Fruit fly (Drosophila melanogaster) whole organism, embryonic: ENCODE data around the gene Trm7-32.

ENCODE experiments used
- Abd-B ChIP-seq: fragments of 200-800 bp; sonication (Bioruptor generic); optimal IDR thresholded peaks from 2 replicates; lab custom pipeline; 2018; ENCODE audit warnings: missing biosample characterization, mild to moderate bottlenecking, missing genetic modification characterization, moderate library complexity
- CG10654 ChIP-seq: fragments of 200-800 bp; sonication (Bioruptor generic); optimal IDR thresholded peaks from 2 replicates; lab custom pipeline; 2016; ENCODE audit warnings: missing biosample characterization, missing genetic modification characterization
- CG10959 ChIP-seq: fragments of 200-800 bp; sonication (Bioruptor generic); IDR thresholded peaks from 2 replicates; pipeline ENCODE4 v1.3.6; 2022; ENCODE audit warnings: missing biosample characterization, missing genetic modification characterization
- CG12071 ChIP-seq: fragments of 200-800 bp; sonication (Bioruptor generic); optimal IDR thresholded peaks from 3 replicates; lab custom pipeline; 2018; ENCODE audit warnings: missing biosample characterization, mild to moderate bottlenecking, missing genetic modification characterization
- CG13894 ChIP-seq: fragments of 200-800 bp; sonication (Bioruptor generic); optimal IDR thresholded peaks from 3 replicates; lab custom pipeline; 2018; ENCODE audit warnings: missing biosample characterization, mild to moderate bottlenecking, missing genetic modification characterization, moderate library complexity
- CG14050 ChIP-seq: fragments of 200-800 bp; sonication (Bioruptor generic); IDR thresholded peaks from 3 replicates; pipeline ENCODE4 v1.3.6; 2022; ENCODE audit warnings: missing biosample characterization, missing genetic modification characterization
- CG16779 ChIP-seq: fragments of 200-800 bp; sonication (Bioruptor generic); IDR thresholded peaks from 2 replicates; pipeline ENCODE4 v1.3.6; 2022; ENCODE audit warnings: missing biosample characterization, missing genetic modification characterization
- CG2116 ChIP-seq: fragments of 200-800 bp; sonication (Bioruptor generic); optimal IDR thresholded peaks from 3 replicates; lab custom pipeline; 2018; ENCODE audit warnings: missing biosample characterization, mild to moderate bottlenecking, missing genetic modification characterization
- CG31365 ChIP-seq: fragments of 200-800 bp; sonication (Bioruptor generic); optimal IDR thresholded peaks from 2 replicates; lab custom pipeline; 2018; ENCODE audit warnings: missing biosample characterization, mild to moderate bottlenecking, missing genetic modification characterization
- CG31441 ChIP-seq: fragments of 200-800 bp; sonication (Bioruptor generic); IDR thresholded peaks from 2 replicates; pipeline ENCODE4 v1.3.6; 2022; ENCODE audit warnings: missing biosample characterization, missing genetic modification characterization
- CG32532 ChIP-seq: fragments of 200-800 bp; sonication (Bioruptor generic); IDR thresholded peaks from 2 replicates; pipeline ENCODE4 v1.3.6; 2022; ENCODE audit warnings: missing biosample characterization, missing genetic modification characterization
- CG4282 ChIP-seq: fragments of 200-800 bp; sonication (Bioruptor generic); optimal IDR thresholded peaks from 2 replicates; lab custom pipeline; 2016; ENCODE audit warnings: missing biosample characterization, missing genetic modification characterization
- CG43689 ChIP-seq: fragments of 200-800 bp; sonication (Bioruptor generic); IDR thresholded peaks from 2 replicates; pipeline ENCODE4 v1.3.6; 2022; ENCODE audit warnings: missing biosample characterization, missing genetic modification characterization
- CG5953 ChIP-seq: fragments of 200-800 bp; sonication (Bioruptor generic); IDR thresholded peaks from 2 replicates; pipeline ENCODE4 v1.3.6; 2022; ENCODE audit warnings: missing biosample characterization, missing genetic modification characterization
- CG6765 ChIP-seq: fragments of 200-800 bp; sonication (Bioruptor generic); optimal IDR thresholded peaks from 3 replicates; lab custom pipeline; 2017; ENCODE audit warnings: missing biosample characterization, mild to moderate bottlenecking, missing genetic modification characterization
- CG7271 ChIP-seq: fragments of 200-800 bp; sonication (Bioruptor generic); optimal IDR thresholded peaks from 2 replicates; lab custom pipeline; 2018; ENCODE audit warnings: missing biosample characterization, mild to moderate bottlenecking, missing genetic modification characterization, moderate library complexity
- CG7786 ChIP-seq: fragments of 200-800 bp; sonication (Bioruptor generic); optimal IDR thresholded peaks from 2 replicates; lab custom pipeline; 2016; ENCODE audit warnings: missing biosample characterization, missing genetic modification characterization
- CG9817 ChIP-seq: fragments of 200-800 bp; sonication (Bioruptor generic); optimal IDR thresholded peaks from 2 replicates; lab custom pipeline; 2018; ENCODE audit warnings: missing biosample characterization, mild to moderate bottlenecking, missing genetic modification characterization, moderate library complexity
- CrebB ChIP-seq: fragments of 200-800 bp; sonication (Bioruptor generic); optimal IDR thresholded peaks from 3 replicates; lab custom pipeline; 2018; ENCODE audit warnings: missing biosample characterization, mild to moderate bottlenecking, missing genetic modification characterization
- D19B ChIP-seq: fragments of 200-800 bp; sonication (Bioruptor generic); optimal IDR thresholded peaks from 2 replicates; lab custom pipeline; 2017; ENCODE audit warnings: missing biosample characterization, mild to moderate bottlenecking, missing genetic modification characterization
- Dll ChIP-seq: fragments of 200-800 bp; sonication (Bioruptor generic); IDR thresholded peaks from 4 replicates; pipeline ENCODE4 v1.3.6; 2022; ENCODE audit warnings: missing biosample characterization, missing genetic modification characterization; ENCODE audit not compliant: partially characterized antibody
- Gsc ChIP-seq: fragments of 200-800 bp; sonication (Bioruptor generic); IDR thresholded peaks from 2 replicates; pipeline ENCODE4 v1.3.6; 2022; ENCODE audit warnings: missing biosample characterization, missing genetic modification characterization
- HmgD ChIP-seq: fragments of 200-800 bp; sonication (Bioruptor generic); optimal IDR thresholded peaks from 3 replicates; lab custom pipeline; 2016; ENCODE audit warnings: missing biosample characterization, missing genetic modification characterization
- HmgZ ChIP-seq: fragments of 200-800 bp; sonication (Bioruptor generic); optimal IDR thresholded peaks from 2 replicates; lab custom pipeline; 2018; ENCODE audit warnings: missing biosample characterization, mild to moderate bottlenecking, missing genetic modification characterization
- Lpt ChIP-seq: fragments of >200 bp; optimal IDR thresholded peaks from 2 replicates; lab custom pipeline; 2018; ENCODE audit warnings: missing biosample characterization, missing genetic modification characterization
- Med ChIP-seq: fragments of 200-800 bp; sonication (Bioruptor generic); peaks from one replicate; lab custom pipeline; 2016; ENCODE audit warnings: missing biosample characterization, missing genetic modification characterization, mild to moderate bottlenecking, inconsistent platforms, moderate library complexity
- NFAT ChIP-seq: fragments of 200-800 bp; sonication (Bioruptor generic); IDR thresholded peaks from 2 replicates; pipeline ENCODE4 v1.3.6; 2022; ENCODE audit warnings: missing biosample characterization, missing genetic modification characterization
- Optix ChIP-seq: fragments of 200-800 bp; sonication (Bioruptor generic); IDR thresholded peaks from 3 replicates; pipeline ENCODE4 v1.3.6; 2022; ENCODE audit warnings: missing biosample characterization, missing genetic modification characterization
- Sox102F ChIP-seq: fragments of 200-800 bp; sonication (Bioruptor generic); optimal IDR thresholded peaks from 2 replicates; lab custom pipeline; 2018; ENCODE audit warnings: missing biosample characterization, mild to moderate bottlenecking, missing genetic modification characterization, moderate library complexity
- ase ChIP-seq: fragments of 200-800 bp; sonication (Bioruptor generic); IDR thresholded peaks from 3 replicates; pipeline ENCODE4 v1.3.6; 2022; ENCODE audit warnings: missing biosample characterization, missing genetic modification characterization
- bowl ChIP-seq: fragments of 200-800 bp; sonication (Bioruptor generic); IDR thresholded peaks from 2 replicates; pipeline ENCODE4 v1.3.6; 2022; ENCODE audit warnings: missing biosample characterization, missing genetic modification characterization
- bsh ChIP-seq, 2 experiments: fragments of 200-800 bp; sonication (Bioruptor generic); optimal IDR thresholded peaks; 2 replicates each; lab custom pipeline; 2017 to 2018; ENCODE audit warnings: mild to moderate bottlenecking in 2 of 2, missing biosample characterization in 2 of 2, missing genetic modification characterization in 2 of 2, moderate library complexity in 1 of 2
- btn ChIP-seq: fragments of 200-800 bp; sonication (Bioruptor generic); optimal IDR thresholded peaks from 2 replicates; lab custom pipeline; 2016; ENCODE audit warnings: missing biosample characterization, missing genetic modification characterization
- cad ChIP-seq: fragments of >200 bp; optimal IDR thresholded peaks from 2 replicates; lab custom pipeline; 2017; ENCODE audit warnings: missing biosample characterization, missing genetic modification characterization
- fd64A ChIP-seq: fragments of 200-800 bp; sonication (Bioruptor generic); optimal IDR thresholded peaks from 3 replicates; lab custom pipeline; 2018; ENCODE audit warnings: missing biosample characterization, mild to moderate bottlenecking, missing genetic modification characterization
- gsb ChIP-seq: fragments of 200-800 bp; sonication (Bioruptor generic); IDR thresholded peaks from 2 replicates; pipeline ENCODE4 v1.3.6; 2022; ENCODE audit warnings: missing biosample characterization, missing genetic modification characterization
- hb ChIP-seq: fragments of 200-800 bp; sonication (Bioruptor generic); IDR thresholded peaks from 3 replicates; pipeline ENCODE4 v1.3.6; 2022; ENCODE audit warnings: missing biosample characterization, missing genetic modification characterization; ENCODE audit not compliant: partially characterized antibody
- jing ChIP-seq: fragments of 200-800 bp; sonication (Bioruptor generic); optimal IDR thresholded peaks from 2 replicates; lab custom pipeline; 2018; ENCODE audit warnings: missing biosample characterization, mild to moderate bottlenecking, missing genetic modification characterization
- jumu ChIP-seq: fragments of 200-800 bp; sonication (Bioruptor generic); optimal IDR thresholded peaks from 3 replicates; lab custom pipeline; 2016; ENCODE audit warnings: missing biosample characterization, missing genetic modification characterization
- lilli ChIP-seq: fragments of 200-800 bp; sonication (Bioruptor generic); optimal IDR thresholded peaks from 3 replicates; lab custom pipeline; 2016; ENCODE audit warnings: missing biosample characterization, missing genetic modification characterization
- mirr ChIP-seq: fragments of 200-800 bp; sonication (Bioruptor generic); optimal IDR thresholded peaks from 3 replicates; lab custom pipeline; 2018; ENCODE audit warnings: missing biosample characterization, mild to moderate bottlenecking, missing genetic modification characterization
- oc ChIP-seq: fragments of 200-800 bp; sonication (Bioruptor generic); optimal IDR thresholded peaks from 2 replicates; lab custom pipeline; 2018; ENCODE audit warnings: missing biosample characterization, mild to moderate bottlenecking, missing genetic modification characterization, moderate library complexity
- pzg ChIP-seq: fragments of 200-800 bp; sonication (Bioruptor generic); optimal IDR thresholded peaks from 3 replicates; lab custom pipeline; 2018; ENCODE audit warnings: missing biosample characterization, mild to moderate bottlenecking, missing genetic modification characterization, moderate library complexity
- rib ChIP-seq: fragments of 200-800 bp; sonication (Bioruptor generic); IDR thresholded peaks from 2 replicates; pipeline ENCODE4 v1.3.6; 2022; ENCODE audit warnings: missing biosample characterization, missing genetic modification characterization
- ro ChIP-seq: fragments of 200-800 bp; sonication (Bioruptor generic); IDR thresholded peaks from 2 replicates; pipeline ENCODE4 v1.3.6; 2022; ENCODE audit warnings: missing biosample characterization, missing genetic modification characterization
- vnd ChIP-seq: fragments of 200-800 bp; sonication (Bioruptor generic); IDR thresholded peaks from 3 replicates; pipeline ENCODE4 v1.3.6; 2022; ENCODE audit warnings: missing biosample characterization, missing genetic modification characterization; ENCODE audit not compliant: partially characterized antibody
- wek ChIP-seq: fragments of 200-800 bp; sonication (Bioruptor generic); optimal IDR thresholded peaks from 3 replicates; lab custom pipeline; 2018; ENCODE audit warnings: missing biosample characterization, mild to moderate bottlenecking, missing genetic modification characterization, moderate library complexity
- wor ChIP-seq: fragments of 200-800 bp; sonication (Bioruptor generic); IDR thresholded peaks from 2 replicates; pipeline ENCODE4 v1.3.6; 2022; ENCODE audit warnings: missing biosample characterization, missing genetic modification characterization
- yki ChIP-seq: fragments of >200 bp; optimal IDR thresholded peaks from 3 replicates; lab custom pipeline; 2018
- zen2 ChIP-seq: fragments of 200-800 bp; sonication (Bioruptor generic); IDR thresholded peaks from 3 replicates; pipeline ENCODE4 v1.3.6; 2022; ENCODE audit warnings: missing biosample characterization, missing genetic modification characterization; ENCODE audit not compliant: partially characterized antibody

The Trm7-32 gene

DNA sequence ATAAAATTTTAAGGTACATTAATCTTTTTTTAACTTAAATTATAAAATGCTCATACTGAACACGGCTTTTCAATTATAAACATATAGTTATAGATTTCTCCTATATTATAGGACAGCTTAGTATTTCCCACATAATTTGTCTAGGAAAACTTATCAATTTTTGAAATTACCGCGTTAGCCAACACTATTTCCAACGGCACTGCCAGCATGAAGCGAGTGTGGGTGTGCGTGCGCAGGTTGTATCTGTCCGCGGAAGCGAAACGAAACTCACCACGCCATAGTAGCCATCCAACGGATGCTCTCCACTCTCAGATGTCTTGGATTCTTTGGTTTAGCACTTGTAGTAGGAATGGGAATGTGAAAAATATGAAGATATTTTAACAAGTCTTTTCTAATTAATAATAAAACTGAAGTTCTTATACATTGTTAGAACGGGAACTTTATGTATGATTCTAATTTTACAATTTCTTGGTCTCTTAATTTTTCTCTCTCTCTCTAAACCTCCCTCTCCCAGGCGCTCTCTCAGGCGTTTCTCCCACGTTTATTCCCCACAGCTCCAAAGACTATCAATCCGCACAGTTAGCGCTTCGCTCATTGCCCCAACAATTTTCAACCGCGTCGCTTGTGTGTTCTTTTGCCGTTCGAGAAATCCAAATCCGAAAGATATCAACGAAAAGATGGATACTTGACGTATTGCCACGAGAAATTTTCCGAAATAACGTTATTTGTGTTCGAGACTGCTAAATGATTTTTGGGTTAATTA lies 13.1 kb downstream of the Trm7-32 start, which contains the start of gene Dad (continued):
- TF ChIP-seq Dll = peak; percentile 56; the same call in 3 of the 4 replicates
- TF ChIP-seq NFAT (GFP tag; lab: Robert Waterston, UW) = no peak; the same call in 1 of the 2 replicates
- no peak for TF ChIP-seq CG12071 (GFP tag; lab: Kevin White, UChicago)
- peak; percentile 3 for TF ChIP-seq mirr (GFP tag; lab: Kevin White, UChicago)
- no peak for TF ChIP-seq jing
- TF ChIP-seq CG10654 (GFP tag; lab: Kevin White, UChicago) = no peak
- no peak for TF ChIP-seq cad (GFP tag; lab: Kevin White, UChicago)
- no peak for TF ChIP-seq CG10959 (GFP tag; lab: Robert Waterston, UW)
- TF ChIP-seq CG5953 (GFP tag; lab: Robert Waterston, UW) = 0 out of 2 replicates have a peak, but pooled peaks have one; percentile 27
- no peak for TF ChIP-seq Optix
- no peak for TF ChIP-seq oc (tag; lab: Kevin White, UChicago)
- no peak for TF ChIP-seq CG7271
- no peak for TF ChIP-seq vnd (GFP tag; lab: Robert Waterston, UW)
- TF ChIP-seq jumu (GFP tag; lab: Kevin White, UChicago) = no peak
- no peak for TF ChIP-seq CG2116 (GFP tag; lab: Kevin White, UChicago)
- TF ChIP-seq btn (GFP tag; lab: Kevin White, UChicago) = no peak
- no peak for TF ChIP-seq fd64A (GFP tag; lab: Kevin White, UChicago)
- TF ChIP-seq CG32532 = peak; percentile 31; the same call in 1 of the 2 replicates
- 0 out of 2 replicates have a peak, but pooled peaks have one; percentile 16 for TF ChIP-seq rib (GFP tag; lab: Robert Waterston, UW)
- TF ChIP-seq bowl (GFP tag; lab: Robert Waterston, UW) = no peak
- TF ChIP-seq pzg (GFP tag; lab: Kevin White, UChicago) = peak; percentile 44
- TF ChIP-seq zen2 = peak; percentile 42; the same call in 1 of the 3 replicates
- TF ChIP-seq HmgZ (tag; lab: Kevin White, UChicago) = peak; percentile 33
- no peak for TF ChIP-seq CrebB (tag; lab: Kevin White, UChicago)
- no peak for TF ChIP-seq CG43689 (GFP tag; lab: Robert Waterston, UW)
- no peak for TF ChIP-seq gsb
- peak; percentile 77 for TF ChIP-seq Med (GFP tag; lab: Kevin White, UChicago)
- TF ChIP-seq CG7786 (GFP tag; lab: Kevin White, UChicago) = no peak
- TF ChIP-seq Abd-B = no peak
- no peak for TF ChIP-seq CG31441 (GFP tag; lab: Robert Waterston, UW)
- TF ChIP-seq CG6765 = peak; percentile 45
- TF ChIP-seq CG4282 (GFP tag; lab: Kevin White, UChicago) = no peak
- TF ChIP-seq CG9817 (tag; lab: Kevin White, UChicago) = no peak
- peak; percentile 36 for TF ChIP-seq CG31365 (tag; lab: Kevin White, UChicago)
- TF ChIP-seq bsh (GFP tag; optimal IDR thresholded peaks at IDR 0.05; lab: Kevin White, UChicago) = peak in 1 of 2 experiments; percentile 23
- no peak for TF ChIP-seq Gsc (GFP tag; lab: Robert Waterston, UW)
- peak; percentile 31 for TF ChIP-seq wek (GFP tag; lab: Kevin White, UChicago)
- no peak for TF ChIP-seq CG14050
- no peak for TF ChIP-seq hb (GFP tag; lab: Robert Waterston, UW)
- no peak for TF ChIP-seq D19B (GFP tag; lab: Kevin White, UChicago)
- no peak for TF ChIP-seq Lpt
- peak; percentile 17 for TF ChIP-seq lilli (GFP tag; lab: Kevin White, UChicago)
- peak; percentile 10 for TF ChIP-seq CG13894 (tag; lab: Kevin White, UChicago)
- TF ChIP-seq HmgD (GFP tag; lab: Kevin White, UChicago) = no peak
- TF ChIP-seq ro (GFP tag; lab: Robert Waterston, UW) = no peak
- peak; percentile 95 for TF ChIP-seq yki (lab: Kevin White, UChicago)
- no peak for TF ChIP-seq CG16779 (GFP tag; lab: Robert Waterston, UW)
- no peak for TF ChIP-seq wor (GFP tag; lab: Robert Waterston, UW)
- no peak for TF ChIP-seq ase (GFP tag; lab: Robert Waterston, UW)
- TF ChIP-seq Sox102F (GFP tag; lab: Kevin White, UChicago) = no peak
